Fruit fly (Drosophila melanogaster) whole organism, embryonic: ENCODE data around the gene Plc21C.
A peak's percentile ranks its signal among the peaks of the same experiment; 100 is the strongest.

ENCODE experiments used
- BtbVII ChIP-seq: fragments of 200-800 bp; sonication (Bioruptor generic); optimal IDR thresholded peaks from 3 replicates; lab custom pipeline; 2017; ENCODE audit warnings: missing biosample characterization, mild to moderate bottlenecking, missing genetic modification characterization
- Bteb2 ChIP-seq: fragments of 200-800 bp; sonication (Bioruptor generic); optimal IDR thresholded peaks from 2 replicates; lab custom pipeline; 2016; ENCODE audit warnings: missing biosample characterization, missing genetic modification characterization
- CG10274 ChIP-seq: fragments of 200-800 bp; sonication (Bioruptor generic); optimal IDR thresholded peaks from 3 replicates; lab custom pipeline; 2017; ENCODE audit warnings: missing biosample characterization, mild to moderate bottlenecking, missing genetic modification characterization
- CG10431 ChIP-seq: fragments of 200-800 bp; sonication (Bioruptor generic); optimal IDR thresholded peaks from 3 replicates; lab custom pipeline; 2018; ENCODE audit warnings: missing biosample characterization, mild to moderate bottlenecking, missing genetic modification characterization
- CG10462 ChIP-seq: fragments of 200-800 bp; sonication (Bioruptor generic); optimal IDR thresholded peaks from 2 replicates; lab custom pipeline; 2016; ENCODE audit warnings: missing biosample characterization, missing genetic modification characterization
- CG11085 ChIP-seq: fragments of 200-800 bp; sonication (Bioruptor generic); IDR thresholded peaks from 2 replicates; pipeline ENCODE4 v1.3.6; 2022; ENCODE audit warnings: missing biosample characterization, missing genetic modification characterization
- CG15479 ChIP-seq: fragments of 200-800 bp; sonication (Bioruptor generic); optimal IDR thresholded peaks from 3 replicates; lab custom pipeline; 2019; ENCODE audit warnings: missing biosample characterization, mild to moderate bottlenecking, missing genetic modification characterization, moderate library complexity
- CG17328 ChIP-seq: fragments of 200-800 bp; sonication (Bioruptor generic); IDR thresholded peaks from 2 replicates; pipeline ENCODE4 v1.3.6; 2022; ENCODE audit warnings: missing biosample characterization, missing genetic modification characterization
- CG17829 ChIP-seq: fragments of 200-800 bp; optimal IDR thresholded peaks from 2 replicates; lab custom pipeline; 2019; ENCODE audit warnings: missing biosample characterization, mild to moderate bottlenecking, missing genetic modification characterization, moderate library complexity
- CG18262 ChIP-seq: fragments of 200-800 bp; optimal IDR thresholded peaks from 3 replicates; lab custom pipeline; 2019; ENCODE audit warnings: missing biosample characterization, mild to moderate bottlenecking, missing genetic modification characterization, moderate library complexity
- CG2712 ChIP-seq: fragments of 200-800 bp; optimal IDR thresholded peaks from 3 replicates; lab custom pipeline; 2019; ENCODE audit warnings: missing biosample characterization, mild to moderate bottlenecking, missing genetic modification characterization, moderate library complexity
- CG31388 ChIP-seq: fragments of 200-800 bp; sonication (Bioruptor generic); optimal IDR thresholded peaks from 2 replicates; lab custom pipeline; 2016; ENCODE audit warnings: missing biosample characterization, missing genetic modification characterization
- CG3281 ChIP-seq: fragments of 200-800 bp; sonication (Bioruptor generic); optimal IDR thresholded peaks from 3 replicates; lab custom pipeline; 2017; ENCODE audit warnings: missing biosample characterization, mild to moderate bottlenecking, missing genetic modification characterization
- CG5953 ChIP-seq: fragments of 200-800 bp; sonication (Bioruptor generic); IDR thresholded peaks from 2 replicates; pipeline ENCODE4 v1.3.6; 2022; ENCODE audit warnings: missing biosample characterization, missing genetic modification characterization
- CG6654 ChIP-seq: fragments of 200-800 bp; sonication (Bioruptor generic); optimal IDR thresholded peaks from 2 replicates; lab custom pipeline; 2017; ENCODE audit warnings: missing biosample characterization, mild to moderate bottlenecking, missing genetic modification characterization
- CG6683 ChIP-seq: fragments of 200-800 bp; sonication (Bioruptor generic); optimal IDR thresholded peaks from 2 replicates; lab custom pipeline; 2017; ENCODE audit warnings: missing biosample characterization, mild to moderate bottlenecking, missing genetic modification characterization, missing genetic modification reagents
- CG6854 ChIP-seq: fragments of 200-800 bp; sonication (Bioruptor generic); optimal IDR thresholded peaks from 3 replicates; lab custom pipeline; 2017; ENCODE audit warnings: missing biosample characterization, mild to moderate bottlenecking, missing genetic modification characterization
- CG9609 ChIP-seq: fragments of 200-800 bp; sonication (Bioruptor generic); optimal IDR thresholded peaks from 3 replicates; lab custom pipeline; 2016; ENCODE audit warnings: missing biosample characterization, missing genetic modification characterization
- CTCF ChIP-seq: fragments of 200-800 bp; sonication (Bioruptor generic); optimal IDR thresholded peaks from 2 replicates; lab custom pipeline; 2017; ENCODE audit warnings: missing biosample characterization, mild to moderate bottlenecking, missing genetic modification characterization, moderate library complexity
- CrebB ChIP-seq: fragments of 200-800 bp; sonication (Bioruptor generic); optimal IDR thresholded peaks from 3 replicates; lab custom pipeline; 2018; ENCODE audit warnings: missing biosample characterization, mild to moderate bottlenecking, missing genetic modification characterization
- Dip3 ChIP-seq: fragments of 200-800 bp; sonication (Bioruptor generic); optimal IDR thresholded peaks from 3 replicates; lab custom pipeline; 2016; ENCODE audit warnings: missing biosample characterization, missing genetic modification characterization
- Doc3 ChIP-seq: fragments of 200-800 bp; sonication (Bioruptor generic); IDR thresholded peaks from 3 replicates; pipeline ENCODE4 v1.3.6; 2022; ENCODE audit warnings: missing biosample characterization, missing genetic modification characterization; ENCODE audit not compliant: partially characterized antibody
- GATAe ChIP-seq: fragments of 200-800 bp; sonication (Bioruptor generic); conservative IDR thresholded peaks from 2 replicates; pipeline ENCODE4 v1.3.6; 2022; ENCODE audit warnings: missing biosample characterization, missing genetic modification characterization
- HLH54F ChIP-seq: fragments of 200-800 bp; sonication (Bioruptor generic); optimal IDR thresholded peaks from 3 replicates; lab custom pipeline; 2016; ENCODE audit warnings: missing biosample characterization, missing genetic modification characterization
- Hmx ChIP-seq: fragments of 200-800 bp; sonication (Bioruptor generic); optimal IDR thresholded peaks from 2 replicates; lab custom pipeline; 2016; ENCODE audit warnings: missing biosample characterization, missing genetic modification characterization
- Mes4 ChIP-seq: fragments of 200-800 bp; sonication (Bioruptor generic); optimal IDR thresholded peaks from 2 replicates; lab custom pipeline; 2016; ENCODE audit warnings: missing biosample characterization, missing genetic modification characterization
- NK7.1 ChIP-seq: fragments of 200-800 bp; sonication (Bioruptor generic); optimal IDR thresholded peaks from 3 replicates; lab custom pipeline; 2016; ENCODE audit warnings: missing biosample characterization, missing genetic modification characterization
- Oaz ChIP-seq: fragments of 200-800 bp; sonication (Bioruptor generic); IDR thresholded peaks from 2 replicates; pipeline ENCODE4 v1.3.6; 2022; ENCODE audit warnings: missing biosample characterization, missing genetic modification characterization
- YL-1 ChIP-seq: fragments of 200-800 bp; sonication (Bioruptor generic); optimal IDR thresholded peaks from 3 replicates; lab custom pipeline; 2017; ENCODE audit warnings: missing biosample characterization, mild to moderate bottlenecking, missing genetic modification characterization
- ab ChIP-seq: fragments of 200-800 bp; sonication (Bioruptor generic); optimal IDR thresholded peaks from 2 replicates; lab custom pipeline; 2016; ENCODE audit warnings: missing biosample characterization, missing genetic modification characterization
- ac ChIP-seq: fragments of 200-800 bp; sonication (Bioruptor generic); optimal IDR thresholded peaks from 3 replicates; lab custom pipeline; 2017; ENCODE audit warnings: missing biosample characterization, mild to moderate bottlenecking, missing genetic modification characterization
- bab2 ChIP-seq: fragments of 200-800 bp; sonication (Bioruptor generic); optimal IDR thresholded peaks from 2 replicates; lab custom pipeline; 2016; ENCODE audit warnings: missing biosample characterization, missing genetic modification characterization
- cg ChIP-seq: fragments of 200-800 bp; sonication (Bioruptor generic); optimal IDR thresholded peaks from 3 replicates; lab custom pipeline; 2019; ENCODE audit warnings: missing biosample characterization, mild to moderate bottlenecking, missing genetic modification characterization, moderate library complexity
- crp ChIP-seq, 2 experiments: fragments of 200-800 bp; sonication (Bioruptor generic); optimal IDR thresholded peaks; 2 replicates in 1 of 2; 3 replicates in 1 of 2; lab custom pipeline; 2017; ENCODE audit warnings: missing biosample characterization in 2 of 2, missing genetic modification characterization in 2 of 2, mild to moderate bottlenecking in 1 of 2, moderate library complexity in 1 of 2
- dmrt99B ChIP-seq: fragments of 200-800 bp; sonication (Bioruptor generic); optimal IDR thresholded peaks from 2 replicates; lab custom pipeline; 2018; ENCODE audit warnings: missing biosample characterization, mild to moderate bottlenecking, missing genetic modification characterization, moderate library complexity
- en ChIP-seq: fragments of 200-800 bp; sonication (Bioruptor generic); optimal IDR thresholded peaks from 2 replicates; lab custom pipeline; 2016; ENCODE audit warnings: missing biosample characterization, missing genetic modification characterization
- ftz-f1 ChIP-seq: fragments of 200-800 bp; sonication (Bioruptor generic); optimal IDR thresholded peaks from 2 replicates; lab custom pipeline; 2016; ENCODE audit warnings: missing biosample characterization, missing genetic modification characterization
- gem ChIP-seq: fragments of 200-800 bp; sonication (Bioruptor generic); optimal IDR thresholded peaks from 2 replicates; lab custom pipeline; 2019; ENCODE audit warnings: missing biosample characterization, mild to moderate bottlenecking, missing genetic modification characterization, moderate library complexity
- gfzf ChIP-seq: fragments of 200-800 bp; sonication (Bioruptor generic); optimal IDR thresholded peaks from 2 replicates; lab custom pipeline; 2016; ENCODE audit warnings: missing biosample characterization, mild to moderate bottlenecking, missing genetic modification characterization, moderate library complexity
- grau ChIP-seq: fragments of 200-800 bp; optimal IDR thresholded peaks from 3 replicates; lab custom pipeline; 2019; ENCODE audit warnings: missing biosample characterization, mild to moderate bottlenecking, missing genetic modification characterization, moderate library complexity
- h ChIP-seq: fragments of >200 bp; optimal IDR thresholded peaks from 2 replicates; lab custom pipeline; 2017
- odd ChIP-seq: fragments of 200-800 bp; sonication (Bioruptor generic); optimal IDR thresholded peaks from 2 replicates; lab custom pipeline; 2017; ENCODE audit warnings: missing biosample characterization, mild to moderate bottlenecking, missing genetic modification characterization
- onecut ChIP-seq: fragments of 200-800 bp; sonication (Bioruptor generic); IDR thresholded peaks from 2 replicates; pipeline ENCODE4 v1.3.6; 2022; ENCODE audit warnings: missing biosample characterization, missing genetic modification characterization
- pb ChIP-seq: fragments of 200-800 bp; sonication (Bioruptor generic); optimal IDR thresholded peaks from 3 replicates; lab custom pipeline; 2016; ENCODE audit warnings: missing biosample characterization, missing genetic modification characterization
- pita ChIP-seq: fragments of 200-800 bp; sonication (Bioruptor generic); optimal IDR thresholded peaks from 2 replicates; lab custom pipeline; 2017; ENCODE audit warnings: missing biosample characterization, mild to moderate bottlenecking, missing genetic modification characterization
- slou ChIP-seq: fragments of 200-800 bp; sonication (Bioruptor generic); optimal IDR thresholded peaks from 3 replicates; lab custom pipeline; 2016; ENCODE audit warnings: missing biosample characterization, missing genetic modification characterization
- tio ChIP-seq: fragments of 200-800 bp; sonication (Bioruptor generic); optimal IDR thresholded peaks from 2 replicates; lab custom pipeline; 2017; ENCODE audit warnings: missing biosample characterization, missing genetic modification characterization, inconsistent platforms
- tx ChIP-seq: fragments of 200-800 bp; sonication (Bioruptor generic); optimal IDR thresholded peaks from 2 replicates; lab custom pipeline; 2016; ENCODE audit warnings: missing biosample characterization, missing genetic modification characterization
- unpg ChIP-seq: fragments of 200-800 bp; sonication (Bioruptor generic); optimal IDR thresholded peaks from 3 replicates; lab custom pipeline; 2018; ENCODE audit warnings: missing biosample characterization, mild to moderate bottlenecking, missing genetic modification characterization, moderate library complexity
- usp ChIP-seq: fragments of >200 bp; optimal IDR thresholded peaks from 2 replicates; lab custom pipeline; 2017; ENCODE audit warnings: missing biosample characterization, missing genetic modification characterization

The Plc21C gene

dm6 chr2L:297480-298284 lies 8.1 kb upstream of the Plc21C start, which contains the start of gene Pi3K21B (continued):
- peak; percentile 94 for TF ChIP-seq CG3281 (GFP tag; lab: Kevin White, UChicago)
- TF ChIP-seq CG31388 (GFP tag; lab: Kevin White, UChicago), result peak; percentile 82
- no peak for TF ChIP-seq CG15479 (GFP tag; lab: Kevin White, UChicago)
- peak; percentile 79 for TF ChIP-seq Oaz (GFP tag; lab: Robert Waterston, UW)
- peak; percentile 88 for TF ChIP-seq slou (GFP tag; lab: Kevin White, UChicago)
- TF ChIP-seq ab, result peak; percentile 86
- TF ChIP-seq dmrt99B (tag; lab: Kevin White, UChicago), result peak; percentile 86
- peak; percentile 14 for TF ChIP-seq ac (GFP tag; lab: Kevin White, UChicago)
- TF ChIP-seq Mes4 (GFP tag; lab: Kevin White, UChicago), result peak; percentile 80
- peak; percentile 33 for TF ChIP-seq ftz-f1 (GFP tag; lab: Kevin White, UChicago)
- no peak for TF ChIP-seq h
- TF ChIP-seq CG6683 (GFP tag; lab: Kevin White, UChicago), result peak; percentile 60
- TF ChIP-seq pita (GFP tag; lab: Kevin White, UChicago), result no peak
- TF ChIP-seq unpg (GFP tag; lab: Kevin White, UChicago), result peak; percentile 88
- TF ChIP-seq gem, result peak; percentile 95
- peak; percentile 59 for TF ChIP-seq NK7.1 (GFP tag; lab: Kevin White, UChicago)
- TF ChIP-seq Dip3, result peak; percentile 95
- peak; percentile 75 for TF ChIP-seq odd
- TF ChIP-seq tx (GFP tag; lab: Kevin White, UChicago), result peak; percentile 90
- TF ChIP-seq gfzf, result peak; percentile 31
- peak; percentile 74 for TF ChIP-seq onecut
- peak; percentile 50 for TF ChIP-seq CG10274 (GFP tag; lab: Kevin White, UChicago)
- TF ChIP-seq CTCF (GFP tag; lab: Kevin White, UChicago), result peak; percentile 29
- TF ChIP-seq CG17328 (GFP tag; lab: Robert Waterston, UW), result peak; percentile 75; the same call in 1 of the 2 replicates
- TF ChIP-seq CG2712 (tag; lab: Kevin White, UChicago), result peak; percentile 92
- TF ChIP-seq usp (GFP tag; lab: Kevin White, UChicago), result no peak
- TF ChIP-seq crp (GFP tag; optimal IDR thresholded peaks at IDR 0.05; lab: Kevin White, UChicago), result peak in 1 of 2 experiments; percentile 31
- peak; percentile 89 for TF ChIP-seq CG17829 (tag; lab: Kevin White, UChicago)
- TF ChIP-seq CG5953, result peak; percentile 82
- TF ChIP-seq CG6854 (GFP tag; lab: Kevin White, UChicago), result peak; percentile 29
- TF ChIP-seq GATAe (GFP tag; lab: Robert Waterston, UW), result no peak
- peak; percentile 92 for TF ChIP-seq CG9609 (GFP tag; lab: Kevin White, UChicago)
- TF ChIP-seq YL-1 (GFP tag; lab: Kevin White, UChicago), result peak; percentile 75
- peak; percentile 66 for TF ChIP-seq CrebB
- peak; percentile 78 for TF ChIP-seq CG10431 (GFP tag; lab: Kevin White, UChicago)
- TF ChIP-seq CG6654, result peak; percentile 65
- peak; percentile 90 for TF ChIP-seq pb
- peak; percentile 93 for TF ChIP-seq tio (GFP tag; lab: Kevin White, UChicago)
- peak; percentile 83 for TF ChIP-seq Bteb2
- peak; percentile 88 for TF ChIP-seq CG18262 (tag; lab: Kevin White, UChicago)
- peak; percentile 98 for TF ChIP-seq cg (GFP tag; lab: Kevin White, UChicago)
- TF ChIP-seq CG10462 (GFP tag; lab: Kevin White, UChicago), result peak; percentile 75
- TF ChIP-seq grau (tag; lab: Kevin White, UChicago), result peak; percentile 90
- no peak for TF ChIP-seq Doc3 (GFP tag; lab: Robert Waterston, UW)
- TF ChIP-seq bab2 (GFP tag; lab: Kevin White, UChicago), result peak; percentile 96
- TF ChIP-seq Hmx (GFP tag; lab: Kevin White, UChicago), result peak; percentile 58
- TF ChIP-seq BtbVII (GFP tag; lab: Kevin White, UChicago), result peak; percentile 73
- peak; percentile 54; the same call in 1 of the 2 replicates for TF ChIP-seq CG11085 (GFP tag; lab: Robert Waterston, UW)
- peak; percentile 58 for TF ChIP-seq en
- TF ChIP-seq HLH54F (GFP tag; lab: Kevin White, UChicago), result peak; percentile 96
